Fruit fly (Drosophila melanogaster) whole organism, wandering third instar larva: ENCODE measurements around the gene CG12236.

Experiments
- Abd-B ChIP-seq: fragments of >200 bp; optimal IDR thresholded peaks from 2 replicates; lab custom pipeline; 2017; ENCODE audit warnings: missing biosample characterization, missing genetic modification characterization
- CG32264 ChIP-seq: fragments of 200-800 bp; sonication (Bioruptor generic); optimal IDR thresholded peaks from 2 replicates; lab custom pipeline; 2016; ENCODE audit warnings: missing biosample characterization, missing genetic modification characterization
- CG9705 ChIP-seq: fragments of 200-800 bp; sonication (Bioruptor generic); optimal IDR thresholded peaks from 2 replicates; lab custom pipeline; 2018; ENCODE audit warnings: missing biosample characterization, mild to moderate bottlenecking, missing genetic modification characterization
- CrebA ChIP-seq: fragments of 200-800 bp; sonication (Bioruptor generic); optimal IDR thresholded peaks from 2 replicates; lab custom pipeline; 2016; ENCODE audit warnings: missing biosample characterization, mild to moderate bottlenecking, missing genetic modification characterization, borderline replicate concordance
- Dfd ChIP-seq: fragments of >200 bp; optimal IDR thresholded peaks from 2 replicates; lab custom pipeline; 2017; ENCODE audit warnings: missing biosample characterization, missing genetic modification characterization
- Dif ChIP-seq: fragments of 200-275, 200-300 bp; sonication (Bioruptor generic); optimal IDR thresholded peaks from 2 replicates; lab custom pipeline; 2018; ENCODE audit warnings: missing biosample characterization, missing genetic modification characterization; ENCODE audit not compliant: partially characterized antibody
- GATAd ChIP-seq: sonication (Bioruptor generic); optimal IDR thresholded peaks from 2 replicates; lab custom pipeline; 2016; ENCODE audit warnings: missing biosample characterization, missing genetic modification characterization
- HLH106 ChIP-seq: fragments of 200-800 bp; optimal IDR thresholded peaks from 3 replicates; lab custom pipeline; 2019; ENCODE audit warnings: missing biosample characterization, mild to moderate bottlenecking, missing genetic modification characterization, moderate library complexity
- Hnf4 ChIP-seq: fragments of 200-800 bp; sonication (Bioruptor generic); optimal IDR thresholded peaks from 2 replicates; lab custom pipeline; 2016; ENCODE audit warnings: missing biosample characterization, mild to moderate bottlenecking, missing genetic modification characterization
- Hr78 ChIP-seq: fragments of >200 bp; optimal IDR thresholded peaks from 2 replicates; lab custom pipeline; 2017; ENCODE audit warnings: missing biosample characterization, missing genetic modification characterization
- Hr83 ChIP-seq: fragments of 200-300 bp; sonication (Bioruptor generic); optimal IDR thresholded peaks from 2 replicates; lab custom pipeline; 2016; ENCODE audit warnings: missing biosample characterization, mild to moderate bottlenecking, missing genetic modification characterization, moderate library complexity; ENCODE audit not compliant: poor library complexity, severe bottlenecking
- Jra ChIP-seq: sonication (Bioruptor generic); optimal IDR thresholded peaks from 2 replicates; lab custom pipeline; 2016; ENCODE audit warnings: missing biosample characterization, missing genetic modification characterization
- Mio ChIP-seq: sonication (Bioruptor generic); optimal IDR thresholded peaks from 2 replicates; lab custom pipeline; 2016; ENCODE audit warnings: missing biosample characterization, missing genetic modification characterization
- Myc ChIP-seq: fragments of >200 bp; optimal IDR thresholded peaks from 2 replicates; lab custom pipeline; 2017
- N ChIP-seq: fragments of >200 bp; optimal IDR thresholded peaks from 2 replicates; lab custom pipeline; 2018; ENCODE audit warnings: missing biosample characterization, missing external identifiers, missing genetic modification characterization
- OdsH ChIP-seq: fragments of 200-800 bp; sonication (Bioruptor generic); optimal IDR thresholded peaks from 2 replicates; lab custom pipeline; 2016; ENCODE audit warnings: missing biosample characterization, mild to moderate bottlenecking, missing genetic modification characterization
- Rel ChIP-seq, 2 experiments: fragments of 200-800 bp; sonication (Bioruptor generic) in 1 of 2; optimal IDR thresholded peaks; 2 replicates in 1 of 2; 3 replicates in 1 of 2; lab custom pipeline; 2016 to 2019; ENCODE audit warnings: mild to moderate bottlenecking in 2 of 2, missing biosample characterization in 2 of 2, missing genetic modification characterization in 2 of 2, moderate library complexity in 1 of 2
- Sp1 ChIP-seq: fragments of 200-800 bp; sonication (Bioruptor generic); optimal IDR thresholded peaks from 3 replicates; lab custom pipeline; 2019; ENCODE audit warnings: missing biosample characterization, mild to moderate bottlenecking, missing genetic modification characterization, moderate library complexity
- Vsx2 ChIP-seq: fragments of 200-300, 225-300 bp; sonication (Bioruptor generic); optimal IDR thresholded peaks from 2 replicates; lab custom pipeline; 2018; ENCODE audit warnings: missing biosample characterization, missing genetic modification characterization; ENCODE audit not compliant: partially characterized antibody
- br ChIP-seq: fragments of 200-800 bp; sonication (Bioruptor generic); optimal IDR thresholded peaks from 2 replicates; lab custom pipeline; 2016; ENCODE audit warnings: missing biosample characterization, missing genetic modification characterization
- brk ChIP-seq: fragments of 200-800 bp; sonication (Bioruptor generic); optimal IDR thresholded peaks from 2 replicates; lab custom pipeline; 2016; ENCODE audit warnings: missing biosample characterization, mild to moderate bottlenecking, missing genetic modification characterization
- dl ChIP-seq, 2 experiments: fragments of 175-275, 200-275 bp in 1 of 2; fragments of 200-275 bp in 1 of 2; sonication (Bioruptor generic); optimal IDR thresholded peaks; lab custom pipeline; 2018; ENCODE audit warnings: mild to moderate bottlenecking in 2 of 2, missing biosample characterization in 2 of 2, missing genetic modification characterization in 2 of 2, moderate library complexity in 2 of 2; ENCODE audit not compliant: partially characterized antibody in 2 of 2, insufficient read depth in 1 of 2
- dmrt93B ChIP-seq: fragments of 200-800 bp; sonication (Bioruptor generic); optimal IDR thresholded peaks from 2 replicates; lab custom pipeline; 2018; ENCODE audit warnings: missing biosample characterization, mild to moderate bottlenecking, missing genetic modification characterization
- dsf ChIP-seq: sonication (Bioruptor generic); optimal IDR thresholded peaks from 2 replicates; lab custom pipeline; 2016; ENCODE audit warnings: missing biosample characterization, missing genetic modification characterization, borderline replicate concordance
- ey ChIP-seq: fragments of 200-800 bp; sonication (Bioruptor generic); optimal IDR thresholded peaks from 2 replicates; lab custom pipeline; 2016; ENCODE audit warnings: missing biosample characterization, missing genetic modification characterization
- foxo ChIP-seq, 2 experiments: fragments of 200-800 bp; sonication (Bioruptor generic); optimal IDR thresholded peaks; 2 replicates in 1 of 2; 3 replicates in 1 of 2; lab custom pipeline; 2016 to 2017; ENCODE audit warnings: missing biosample characterization in 2 of 2, missing genetic modification characterization in 2 of 2
- fru ChIP-seq: fragments of 200-800 bp; sonication (Bioruptor generic); optimal IDR thresholded peaks from 3 replicates; lab custom pipeline; 2016; ENCODE audit warnings: missing biosample characterization, mild to moderate bottlenecking, missing genetic modification characterization
- h ChIP-seq: fragments of 200-800 bp; sonication (Bioruptor generic); optimal IDR thresholded peaks from 3 replicates; lab custom pipeline; 2016; ENCODE audit warnings: missing biosample characterization, mild to moderate bottlenecking, missing genetic modification characterization
- jim ChIP-seq: fragments of 175-275, 200-325 bp; sonication (Bioruptor generic); optimal IDR thresholded peaks from 2 replicates; lab custom pipeline; 2016; ENCODE audit warnings: missing biosample characterization, mild to moderate bottlenecking, missing genetic modification characterization
- lola ChIP-seq: fragments of >200 bp; optimal IDR thresholded peaks from 2 replicates; lab custom pipeline; 2017; ENCODE audit warnings: missing biosample characterization, missing genetic modification characterization
- pan ChIP-seq: fragments of >200 bp; optimal IDR thresholded peaks from 2 replicates; lab custom pipeline; 2017
- psq ChIP-seq: fragments of 200-800 bp; sonication (Bioruptor generic); optimal IDR thresholded peaks from 3 replicates; lab custom pipeline; 2017; ENCODE audit warnings: missing biosample characterization, mild to moderate bottlenecking, missing genetic modification characterization, moderate library complexity
- rgr ChIP-seq: fragments of 200-800 bp; sonication (Bioruptor generic); optimal IDR thresholded peaks from 3 replicates; lab custom pipeline; 2016; ENCODE audit warnings: missing biosample characterization, mild to moderate bottlenecking, missing genetic modification characterization
- sage ChIP-seq: fragments of 200-800 bp; sonication (Bioruptor generic); optimal IDR thresholded peaks from 2 replicates; lab custom pipeline; 2016; ENCODE audit warnings: missing biosample characterization, mild to moderate bottlenecking, missing genetic modification characterization
- sv ChIP-seq: fragments of 200-800 bp; sonication (Bioruptor generic); optimal IDR thresholded peaks from 3 replicates; lab custom pipeline; 2016; ENCODE audit warnings: missing biosample characterization, missing genetic modification characterization
- tai ChIP-seq: sonication (Bioruptor generic); optimal IDR thresholded peaks from 2 replicates; lab custom pipeline; 2016; ENCODE audit warnings: missing biosample characterization, missing genetic modification characterization
- usp ChIP-seq: fragments of >200 bp; optimal IDR thresholded peaks from 2 replicates; lab custom pipeline; 2017; ENCODE audit warnings: missing biosample characterization, missing genetic modification characterization
- woc ChIP-seq: sonication (Bioruptor generic); optimal IDR thresholded peaks from 2 replicates; lab custom pipeline; 2016; ENCODE audit warnings: missing biosample characterization, mild to moderate bottlenecking, missing genetic modification characterization

CG12236 gene

dm6 chrX:5885521-5885920 is 22.4 kb upstream of the CG12236 start:
- TF ChIP-seq ey (GFP tag; lab: Kevin White, UChicago) (no peak), dmrt93B (no peak), woc (GFP tag; lab: Kevin White, UChicago) (no peak), dl (GFP tag; optimal IDR thresholded peaks at IDR 0.05; lab: Kevin White, UChicago; ENCODE audit: insufficient read depth in 1 of 2, partially characterized antibody in 2 of 2) (no peak), Sp1 (GFP tag; lab: Kevin White, UChicago) (no peak), dsf (GFP tag; lab: Kevin White, UChicago) (no peak), Abd-B (no peak), sv (no peak), CrebA (no peak), foxo (GFP tag; optimal IDR thresholded peaks at IDR 0.05; lab: Kevin White, UChicago) (no peak), h (GFP tag; lab: Kevin White, UChicago) (no peak), Hr83 (no peak), tai (GFP tag; lab: Kevin White, UChicago) (no peak), Dif (GFP tag; lab: Kevin White, UChicago) (no peak), jim (GFP tag; lab: Kevin White, UChicago) (no peak), Dfd (no peak), CG9705 (no peak), Vsx2 (GFP tag; lab: Kevin White, UChicago) (no peak), Mio (GFP tag; lab: Kevin White, UChicago) (no peak), HLH106 (tag; lab: Kevin White, UChicago) (no peak)

DNA sequence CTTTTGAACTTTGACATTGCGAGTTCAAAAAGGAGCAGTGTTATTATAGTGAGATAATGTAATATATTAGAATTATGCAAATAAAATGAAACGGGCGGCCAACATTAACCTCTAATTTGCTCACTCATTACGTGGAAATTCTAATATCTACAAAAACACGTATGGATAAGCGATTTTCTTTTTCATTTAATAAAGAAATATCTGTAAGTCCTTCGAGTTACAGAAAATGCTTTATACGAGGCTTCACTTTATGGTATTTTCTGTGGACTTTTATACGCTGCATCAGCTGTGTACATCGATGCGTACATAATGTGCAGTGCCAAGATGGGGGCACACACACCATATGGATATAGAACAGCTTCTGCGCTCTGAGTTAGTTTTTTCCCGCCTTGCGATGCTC is 22.0 kb upstream of the CG12236 start:
- TF ChIP-seq Sp1 (GFP tag; lab: Kevin White, UChicago) = no peak
- TF ChIP-seq CrebA = no peak
- TF ChIP-seq rgr (GFP tag; lab: Kevin White, UChicago) = no peak
- TF ChIP-seq HLH106 (tag; lab: Kevin White, UChicago) = no peak
- TF ChIP-seq fru (GFP tag; lab: Kevin White, UChicago) = no peak
- no peak for TF ChIP-seq sage (GFP tag; lab: Kevin White, UChicago)
- TF ChIP-seq Dif (GFP tag; lab: Kevin White, UChicago) = no peak
- TF ChIP-seq GATAd = no peak
- no peak for TF ChIP-seq sv
- no peak for TF ChIP-seq dsf (GFP tag; lab: Kevin White, UChicago)
- TF ChIP-seq N (GFP tag; lab: Kevin White, UChicago) = no peak
- no peak for TF ChIP-seq Hr78 (GFP tag; lab: Kevin White, UChicago)
- TF ChIP-seq brk (GFP tag; lab: Kevin White, UChicago) = no peak
- TF ChIP-seq, all 38 proteins: peak for 0

- peak; percentile 96 for TF ChIP-seq psq (GFP tag; lab: Kevin White, UChicago)
- TF ChIP-seq woc (GFP tag; lab: Kevin White, UChicago) = peak; percentile 95
- peak; percentile 92 for TF ChIP-seq Hnf4 (GFP tag; lab: Kevin White, UChicago)
- TF ChIP-seq Hr78 (GFP tag; lab: Kevin White, UChicago) = no peak
- TF ChIP-seq OdsH (GFP tag; lab: Kevin White, UChicago) = peak; percentile 90
- peak; percentile 80 for TF ChIP-seq Sp1 (GFP tag; lab: Kevin White, UChicago)
- TF ChIP-seq GATAd = no peak
- TF ChIP-seq brk (GFP tag; lab: Kevin White, UChicago) = peak; percentile 65
- TF ChIP-seq dl (GFP tag; optimal IDR thresholded peaks at IDR 0.05; lab: Kevin White, UChicago; ENCODE audit: insufficient read depth in 1 of 2, partially characterized antibody in 2 of 2) = peak; percentile 86 to 87
- TF ChIP-seq foxo (GFP tag; optimal IDR thresholded peaks at IDR 0.05; lab: Kevin White, UChicago) = peak; percentile 28 to 91
- TF ChIP-seq rgr (GFP tag; lab: Kevin White, UChicago) = peak; percentile 88
- no peak for TF ChIP-seq CrebA
- peak; percentile 85 for TF ChIP-seq Dif (GFP tag; lab: Kevin White, UChicago)
- TF ChIP-seq dsf (GFP tag; lab: Kevin White, UChicago) = no peak
- TF ChIP-seq sv = no peak
- TF ChIP-seq h (GFP tag; lab: Kevin White, UChicago) = peak; percentile 95
- peak; percentile 73 for TF ChIP-seq Jra (GFP tag; lab: Kevin White, UChicago)
- no peak for TF ChIP-seq pan (lab: Kevin White, UChicago)
- TF ChIP-seq Vsx2 (GFP tag; lab: Kevin White, UChicago) = peak; percentile 88
- TF ChIP-seq Hr83 = peak; percentile 20
- no peak for TF ChIP-seq Myc (lab: Kevin White, UChicago)
- TF ChIP-seq HLH106 (tag; lab: Kevin White, UChicago) = peak; percentile 85
- peak; percentile 21 for TF ChIP-seq Rel (GFP tag; optimal IDR thresholded peaks at IDR 0.05; lab: Kevin White, UChicago)
- peak; percentile 83 for TF ChIP-seq Rel (tag; optimal IDR thresholded peaks at IDR 0.05; lab: Kevin White, UChicago)
- TF ChIP-seq fru (GFP tag; lab: Kevin White, UChicago) = peak; percentile 91
- peak; percentile 64 for TF ChIP-seq sage (GFP tag; lab: Kevin White, UChicago)
- peak; percentile 65 for TF ChIP-seq CG32264
- TF ChIP-seq jim (GFP tag; lab: Kevin White, UChicago) = peak; percentile 34
- TF ChIP-seq usp (GFP tag; lab: Kevin White, UChicago) = no peak
- no peak for TF ChIP-seq Abd-B
- TF ChIP-seq ey (GFP tag; lab: Kevin White, UChicago) = peak; percentile 91
- TF ChIP-seq N (GFP tag; lab: Kevin White, UChicago) = no peak
- peak; percentile 67 for TF ChIP-seq CG9705
- TF ChIP-seq Dfd = no peak
- TF ChIP-seq Mio (GFP tag; lab: Kevin White, UChicago) = peak; percentile 53
- peak; percentile 86 for TF ChIP-seq br (GFP tag; lab: Kevin White, UChicago)
- peak; percentile 72 for TF ChIP-seq dmrt93B
- TF ChIP-seq lola (GFP tag; lab: Kevin White, UChicago) = no peak
- no peak for TF ChIP-seq tai (GFP tag; lab: Kevin White, UChicago)
- TF ChIP-seq, all 38 proteins: peak for 25
Observed at dm6 chrX:5886764-5887555, 21.0 kb upstream of the CG12236 start.
